Fruit fly (Drosophila melanogaster) whole organism: Measurements from ENCODE around the gene Iru.
A peak's percentile ranks its signal among the peaks of the same experiment; 100 is the strongest.

Experiments used
- CG8478 ChIP-seq: fragments of >200 bp; optimal IDR thresholded peaks from 2 replicates; lab custom pipeline; 2018; ENCODE audit warnings: inconsistent platforms
- Dll ChIP-seq: fragments of >200 bp; optimal IDR thresholded peaks from 2 replicates; lab custom pipeline; 2017
- EcR ChIP-seq, 2 experiments: fragments of >200 bp; optimal IDR thresholded peaks; 2 replicates each; lab custom pipeline; 2017; ENCODE audit warnings: missing biosample characterization in 2 of 2, missing genetic modification characterization in 2 of 2, missing genetic modification reagents in 2 of 2
- pan ChIP-seq: fragments of >200 bp; optimal IDR thresholded peaks from 2 replicates; lab custom pipeline; 2017
- psq ChIP-seq: fragments of >200 bp; optimal IDR thresholded peaks from 2 replicates; lab custom pipeline; 2017
- usp ChIP-seq: fragments of >200 bp; optimal IDR thresholded peaks from 2 replicates; lab custom pipeline; 2017; ENCODE audit warnings: missing biosample characterization, missing genetic modification characterization, mixed read lengths

The Iru gene

DNA sequence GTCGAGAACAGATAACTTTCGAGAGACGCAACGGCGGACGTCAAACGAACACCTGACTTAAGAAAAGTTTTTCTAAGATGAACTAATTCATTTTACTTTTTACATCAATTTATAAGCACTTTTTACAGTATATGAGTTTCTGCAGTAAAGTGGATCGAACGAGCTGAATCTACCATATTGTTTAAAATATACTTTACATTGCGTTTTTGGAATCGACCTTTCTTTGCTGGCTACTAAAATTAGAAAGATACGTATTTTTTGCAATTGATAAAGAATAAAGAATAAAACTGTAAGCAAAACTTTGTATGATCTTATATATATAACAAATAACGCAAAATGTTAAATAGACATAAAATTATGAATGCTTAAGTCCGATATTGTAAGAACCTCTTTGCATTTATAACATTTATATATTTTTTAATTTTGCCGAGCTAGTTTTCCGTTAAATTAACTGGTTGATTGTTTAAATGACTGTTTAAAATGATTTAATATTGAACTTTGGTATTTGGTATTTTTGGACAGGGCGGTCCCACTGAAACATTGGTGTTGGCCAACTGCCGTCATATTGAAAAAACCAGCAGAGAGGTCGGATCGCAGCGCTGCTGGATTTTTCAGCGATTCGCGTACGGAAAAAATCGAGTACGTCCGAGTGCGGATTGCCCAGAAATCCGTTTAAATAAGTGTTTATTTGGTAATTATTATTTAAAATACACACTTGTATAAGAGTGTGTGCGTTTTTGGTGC, 45.9 kb downstream of the Iru start, which contains the start of gene Kdm2:
Gene Kdm2 (plus strand): TSS at position 559 of the 744 bp plus-strand sequence.
- TF ChIP-seq usp (GFP tag; lab: Kevin White, UChicago), result no peak
- TF ChIP-seq psq (lab: Kevin White, UChicago), result no peak
- no peak for TF ChIP-seq Dll (lab: Kevin White, UChicago)
- no peak for TF ChIP-seq pan
- no peak for TF ChIP-seq EcR (GFP tag; optimal IDR thresholded peaks at IDR 0.05; lab: Kevin White, UChicago)
- no peak for TF ChIP-seq CG8478 (lab: Kevin White, UChicago)

DNA sequence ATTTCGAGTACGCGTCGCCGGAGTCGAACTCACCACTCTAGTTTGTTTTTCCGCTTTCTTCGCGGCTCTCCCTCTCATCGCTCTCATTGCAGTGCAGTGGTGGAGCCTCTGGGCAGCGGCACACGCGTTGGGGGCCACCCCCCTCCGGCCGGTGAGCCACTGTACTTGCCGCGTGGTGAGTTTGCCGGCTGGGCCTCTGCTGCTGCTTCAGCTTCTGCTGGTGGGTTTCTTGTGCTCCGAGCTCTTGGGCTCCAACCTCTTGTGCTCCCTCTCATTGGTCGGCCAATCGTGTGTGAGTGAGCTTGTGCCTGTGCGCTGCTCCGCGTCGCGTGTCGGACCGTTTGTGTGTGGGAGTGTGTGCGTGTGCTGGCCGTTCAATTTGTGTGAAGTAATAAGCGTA, 46.8 kb downstream of the Iru start:
- no peak for TF ChIP-seq pan
- peak; percentile 93 for TF ChIP-seq Dll (lab: Kevin White, UChicago)

- TF ChIP-seq EcR (GFP tag; optimal IDR thresholded peaks at IDR 0.05; lab: Kevin White, UChicago), result peak in 1 of 2 experiments; percentile 24
- no peak for TF ChIP-seq pan
Measured at dm6 chr3R:9053850-9054441, 47.7 kb downstream of the Iru start.

DNA sequence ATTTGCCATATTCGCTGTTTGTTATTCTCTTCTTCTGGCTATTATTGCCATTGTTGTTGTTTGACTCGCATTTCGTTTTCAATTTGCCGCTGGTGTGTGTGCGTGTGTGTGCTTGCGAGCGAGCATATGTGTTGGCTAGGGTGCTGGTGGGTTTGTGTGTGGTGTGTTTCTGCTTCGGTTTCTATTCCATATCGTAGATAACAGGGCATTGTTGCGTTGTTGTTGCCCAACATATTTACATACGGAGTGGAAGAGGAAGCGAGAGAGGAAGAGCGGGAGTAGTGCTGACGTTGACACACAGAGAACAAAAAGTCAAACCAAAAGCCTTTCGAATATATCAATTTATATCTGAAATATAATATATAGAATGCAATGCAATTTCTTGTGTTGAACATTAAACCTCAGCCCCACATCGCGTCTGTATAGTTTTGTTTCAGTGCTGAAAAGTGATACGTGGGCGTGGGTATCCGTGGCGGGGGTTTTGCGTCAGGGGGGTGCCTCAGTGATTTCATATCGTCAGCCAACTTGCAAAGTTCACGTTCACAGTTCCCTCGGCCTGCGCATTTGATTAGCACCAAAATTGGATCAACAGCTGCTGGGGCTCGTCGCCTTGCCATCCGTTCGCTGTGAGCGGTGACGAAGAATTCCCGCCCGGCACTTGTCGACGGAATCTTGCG, 48.3 kb downstream of the Iru start:
- TF ChIP-seq usp (GFP tag; lab: Kevin White, UChicago) (no peak), EcR (GFP tag; optimal IDR thresholded peaks at IDR 0.05; lab: Kevin White, UChicago) (no peak), CG8478 (lab: Kevin White, UChicago) (no peak), psq (lab: Kevin White, UChicago) (no peak), Dll (lab: Kevin White, UChicago) (peak; percentile 42)

- TF ChIP-seq pan, result no peak
- TF ChIP-seq psq (lab: Kevin White, UChicago), result no peak
- TF ChIP-seq usp (GFP tag; lab: Kevin White, UChicago), result no peak
- no peak for TF ChIP-seq EcR (GFP tag; optimal IDR thresholded peaks at IDR 0.05; lab: Kevin White, UChicago)
- no peak for TF ChIP-seq Dll (lab: Kevin White, UChicago)
- TF ChIP-seq CG8478 (lab: Kevin White, UChicago), result no peak
Measured at dm6 chr3R:9055119-9056105, 49.2 kb downstream of the Iru start.

- peak; percentile 75 for TF ChIP-seq Dll (lab: Kevin White, UChicago)
- TF ChIP-seq CG8478 (lab: Kevin White, UChicago), result no peak
Measured at dm6 chr3R:9056409-9057031, 50.3 kb downstream of the Iru start.

DNA sequence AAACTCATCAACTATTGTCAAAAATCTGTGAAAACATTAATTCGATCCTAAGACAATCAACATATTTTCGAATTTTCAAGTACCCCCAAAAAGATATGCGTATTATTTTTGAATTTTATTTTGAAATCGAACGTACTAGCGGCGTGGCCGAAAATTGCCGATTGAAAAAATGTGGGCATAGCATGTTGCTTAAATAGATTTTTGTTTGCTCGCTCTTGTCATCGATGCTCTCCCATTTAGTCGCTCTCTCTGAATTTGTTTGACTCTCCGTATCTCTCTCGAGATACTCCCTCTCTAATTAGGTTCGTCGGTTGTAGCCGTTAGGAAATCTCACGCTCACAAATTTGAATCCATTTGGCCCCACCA, 50.8 kb downstream of the Iru start:
- TF ChIP-seq pan (no peak), psq (lab: Kevin White, UChicago) (no peak), usp (GFP tag; lab: Kevin White, UChicago) (no peak), EcR (GFP tag; optimal IDR thresholded peaks at IDR 0.05; lab: Kevin White, UChicago) (no peak), CG8478 (lab: Kevin White, UChicago) (no peak), Dll (lab: Kevin White, UChicago) (no peak)
